Fruit fly (Drosophila melanogaster): ENCODE measurements around the gene Sec61alpha.

DNA sequence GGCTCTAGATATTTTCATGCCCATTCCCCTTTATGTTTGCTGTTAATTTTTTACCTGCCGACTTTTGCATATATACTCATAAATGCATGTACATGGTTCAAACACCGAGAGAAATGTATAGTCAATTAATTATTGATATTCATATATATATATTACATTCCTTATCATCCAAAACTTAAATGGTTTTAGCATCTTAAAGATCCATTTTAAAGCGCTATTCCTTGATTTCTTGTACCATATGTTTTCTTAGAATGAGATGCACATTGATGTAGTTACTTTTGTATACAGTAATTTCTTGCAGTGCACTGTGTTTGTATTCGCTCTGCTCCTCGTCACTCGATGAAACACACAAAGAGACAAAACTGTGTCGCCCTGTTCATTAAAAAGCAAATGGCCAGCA is 28.3 kb upstream of the Sec61alpha start:
- TF ChIP-seq CG12605 (GFP tag; IDR thresholded peaks at IDR 0.05) (no peak), gl (tag; optimal IDR thresholded peaks at IDR 0.05) (no peak), Ets98B (GFP tag; IDR thresholded peaks at IDR 0.05) (peak; percentile 62; the same call in 1 of the 2 replicates), Pif1A (GFP tag; optimal IDR thresholded peaks at IDR 0.05) (peak; percentile 64), CG34367 (tag; optimal IDR thresholded peaks at IDR 0.05) (no peak), CG9948 (tag; optimal IDR thresholded peaks at IDR 0.05) (peak; percentile 49), Pif1B (GFP tag; optimal IDR thresholded peaks at IDR 0.05) (peak; percentile 36), CG32121 (GFP tag; IDR thresholded peaks at IDR 0.05) (0 out of 2 replicates have a peak, but pooled peaks have one; percentile 42), CG15710 (tag; optimal IDR thresholded peaks at IDR 0.05) (peak; percentile 64), CG10348 (GFP tag; IDR thresholded peaks at IDR 0.05) (no peak), CG14655 (GFP tag; optimal IDR thresholded peaks at IDR 0.05) (peak; percentile 63), CG8301 (tag; optimal IDR thresholded peaks at IDR 0.05) (peak; percentile 64)

Data from whole organism, pupa.